Fruit fly (Drosophila melanogaster): ENCODE data around the gene NTPase.

DNA sequence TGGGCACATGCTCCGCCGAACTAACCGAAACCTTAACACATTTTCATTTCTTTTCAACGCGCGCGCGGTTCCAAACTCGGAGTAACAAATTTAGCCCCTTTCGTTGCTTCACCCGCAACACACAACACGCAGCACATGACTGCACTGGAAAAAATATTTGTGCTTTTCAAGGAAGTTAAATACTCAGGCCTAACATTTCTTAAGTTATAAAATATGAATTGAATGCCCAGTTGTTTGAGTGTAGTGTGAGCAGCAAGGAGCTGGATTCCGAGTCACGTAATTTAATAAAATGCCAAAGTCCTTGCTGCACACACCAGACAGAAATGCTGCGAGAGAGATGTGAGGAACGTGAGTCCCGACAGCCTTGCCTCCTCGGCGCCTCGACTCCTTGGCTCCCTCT lies 15.8 kb upstream of the NTPase start:
- TF ChIP-seq CG32264 (GFP tag; optimal IDR thresholded peaks at IDR 0.05) (no peak), tai (GFP tag; optimal IDR thresholded peaks at IDR 0.05) (no peak), brk (GFP tag; optimal IDR thresholded peaks at IDR 0.05) (no peak), Rel (GFP tag; optimal IDR thresholded peaks at IDR 0.05) (no peak), Rel (tag; optimal IDR thresholded peaks at IDR 0.05) (no peak)
